Fruit fly (Drosophila melanogaster) S2 (cell line): Measurements from ENCODE around the gene CG34429.

Experiments used
- CG8478 ChIP-seq: fragments of >200 bp; optimal IDR thresholded peaks from 2 replicates; lab custom pipeline; 2018
- CTCF ChIP-seq, 2 experiments: fragments of >200 bp; optimal IDR thresholded peaks; 2 replicates each; lab custom pipeline; 2018

- TF ChIP-seq CTCF (optimal IDR thresholded peaks at IDR 0.05; lab: Kevin White, UChicago) (no peak), CG8478 (lab: Kevin White, UChicago) (no peak)
These were observed 3.4 kb downstream of the CG34429 start for dm6 chr3L:13066220-13066619.
